Worm (Caenorhabditis elegans): ENCODE results near the gene cgt-1.
"Not testable (repeated sequence)": the region's sequence is repeated elsewhere in the genome, so short reads cannot be mapped to it uniquely, and the experiment has no call there.

Gene cgt-1

ce11 chrV:15862599-15862998, 26.1 kb downstream of the cgt-1 start, which contains the start of gene srz-12:
Gene srz-12, minus strand, starts transcription at chrV:15862699.
- TF ChIP-seq snpc-4 (tag; optimal IDR thresholded peaks at IDR 0.05) (no peak), nhr-28 (tag; optimal IDR thresholded peaks at IDR 0.05) (no peak), lsy-2 (tag; optimal IDR thresholded peaks at IDR 0.05) (no peak), mep-1 (tag; optimal IDR thresholded peaks at IDR 0.05) (no peak), unc-62 (GFP tag; optimal IDR thresholded peaks at IDR 0.05) (no peak), zip-8 (tag; optimal IDR thresholded peaks at IDR 0.05) (no peak), unc-39 (tag; optimal IDR thresholded peaks at IDR 0.05) (no peak), pha-4 (tag; optimal IDR thresholded peaks at IDR 0.05) (no peak), ces-1 (GFP tag; optimal IDR thresholded peaks at IDR 0.05) (no peak), nhr-237 (tag; optimal IDR thresholded peaks at IDR 0.05) (no peak), blmp-1 (tag; optimal IDR thresholded peaks at IDR 0.05) (no peak), ceh-43 (GFP tag; optimal IDR thresholded peaks at IDR 0.05) (no peak), drap-1 (GFP tag; optimal IDR thresholded peaks at IDR 0.05) (no peak), sptf-1 (tag; optimal IDR thresholded peaks at IDR 0.05) (no peak), ham-2 (GFP tag; optimal IDR thresholded peaks at IDR 0.05) (no peak), nhr-2 (tag; optimal IDR thresholded peaks at IDR 0.05) (no peak), unc-120 (tag; optimal IDR thresholded peaks at IDR 0.05; ENCODE audit: poor library complexity, severe bottlenecking) (no peak), elt-3 (tag; optimal IDR thresholded peaks at IDR 0.05) (no peak), tbx-8 (GFP tag; optimal IDR thresholded peaks at IDR 0.05) (no peak)

- no peak for TF ChIP-seq unc-62 (GFP tag; optimal IDR thresholded peaks at IDR 0.05)
- no peak for TF ChIP-seq nhr-12 (tag; optimal IDR thresholded peaks at IDR 0.05)
- TF ChIP-seq nhr-237 (tag; optimal IDR thresholded peaks at IDR 0.05): no peak
- TF ChIP-seq lsy-2 (tag; optimal IDR thresholded peaks at IDR 0.05): no peak
- no peak for TF ChIP-seq lin-32 (GFP tag; optimal IDR thresholded peaks at IDR 0.05)
- TF ChIP-seq lin-13 (tag; optimal IDR thresholded peaks at IDR 0.05): no peak
- TF ChIP-seq elt-1 (tag; optimal IDR thresholded peaks at IDR 0.05; ENCODE audit: borderline replicate concordance, insufficient read depth): no peak
Observed at ce11 chrV:15858292-15858691, 30.4 kb downstream of the cgt-1 start, which contains the start of gene srh-148. Gene srh-148, minus strand, starts transcription at chrV:15858392.

ce11 chrV:15850276-15850811, 38.3 kb downstream of the cgt-1 start, which contains the start of gene srh-147:
Gene srh-147, minus strand, starts transcription at chrV:15850326.
- not testable (repeated sequence) for TF ChIP-seq ces-1, lin-32, flh-1 (GFP tag; optimal IDR thresholded peaks at IDR 0.05)

ce11 chrV:15841095-15841494, 47.6 kb downstream of the cgt-1 start, which contains the start of gene srh-149:
Gene srh-149, minus strand, starts transcription at chrV:15841195.
- no peak for TF ChIP-seq lin-32 (GFP tag; optimal IDR thresholded peaks at IDR 0.05)
- no peak for TF ChIP-seq drap-1 (GFP tag; optimal IDR thresholded peaks at IDR 0.05)
- TF ChIP-seq nhr-28 (tag; optimal IDR thresholded peaks at IDR 0.05): no peak
- TF ChIP-seq ces-1 (GFP tag; optimal IDR thresholded peaks at IDR 0.05): no peak
- TF ChIP-seq blmp-1 (tag; optimal IDR thresholded peaks at IDR 0.05): no peak
- no peak for TF ChIP-seq M03D4.4 (tag; optimal IDR thresholded peaks at IDR 0.05)
- no peak for TF ChIP-seq nhr-237 (tag; optimal IDR thresholded peaks at IDR 0.05)
- TF ChIP-seq ham-2 (GFP tag; optimal IDR thresholded peaks at IDR 0.05): no peak
- no peak for TF ChIP-seq elt-3 (tag; optimal IDR thresholded peaks at IDR 0.05)
- TF ChIP-seq hlh-1 (tag; optimal IDR thresholded peaks at IDR 0.05): no peak
- TF ChIP-seq cnd-1 (tag; optimal IDR thresholded peaks at IDR 0.05): no peak
- no peak for TF ChIP-seq unc-39 (tag; optimal IDR thresholded peaks at IDR 0.05)
- no peak for TF ChIP-seq unc-120 (tag; optimal IDR thresholded peaks at IDR 0.05; ENCODE audit: poor library complexity, severe bottlenecking)
- TF ChIP-seq tbx-8 (GFP tag; optimal IDR thresholded peaks at IDR 0.05): no peak
- TF ChIP-seq snpc-4 (tag; optimal IDR thresholded peaks at IDR 0.05): no peak
- TF ChIP-seq nhr-76 (tag; optimal IDR thresholded peaks at IDR 0.05): no peak
